5 worm cellular contexts compared by ENCODE assay signal in the genomic region with DNA sequence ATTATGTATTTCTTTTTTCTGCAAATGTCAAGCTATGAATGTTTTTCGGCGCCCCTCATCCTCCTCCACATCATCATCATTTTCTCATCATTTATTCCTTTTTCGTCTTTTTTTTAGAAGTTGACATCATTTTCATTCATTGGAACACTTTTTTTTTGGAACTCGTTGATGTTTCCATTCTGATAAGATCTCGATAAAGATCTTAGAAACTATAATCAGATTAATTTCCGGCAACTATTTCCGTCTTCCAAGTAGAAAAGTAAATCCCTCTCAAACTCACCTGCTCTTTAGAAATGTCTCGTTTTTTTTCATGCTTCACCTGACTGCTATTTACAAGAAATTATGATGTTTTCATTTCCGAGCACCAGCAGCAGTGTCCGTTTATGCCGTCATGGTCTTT.
A peak's percentile ranks its signal among the peaks of the same experiment; 100 is the strongest.
TF ChIP-seq lines count a peak whose summit lies in the region.

No protein-coding gene starts in this region.

TF ChIP-seq in whole organism, L1 larva, 84 proteins besides CTCF, POLR2A, EP300 and RAD21 (continues in another document):
- TF ChIP-seq ztf-4 (tag; optimal IDR thresholded peaks at IDR 0.05; lab: Kevin White, UChicago) (peak; percentile 12), efl-1 (optimal IDR thresholded peaks at IDR 0.05; lab: Kevin White, UChicago) (no peak), efl-1 (GFP tag; optimal IDR thresholded peaks at IDR 0.05 in 1 of 2; lab: Kevin White, UChicago) (peak in 1 of 2 experiments; percentile 36), zip-4 (GFP tag; optimal IDR thresholded peaks at IDR 0.05; lab: Kevin White, UChicago) (no peak), nhr-47 (tag; optimal IDR thresholded peaks at IDR 0.05; lab: Kevin White, UChicago) (peak; percentile 60), fkh-10 (GFP tag; optimal IDR thresholded peaks at IDR 0.05; lab: Kevin White, UChicago) (no peak), nhr-77 (tag; optimal IDR thresholded peaks at IDR 0.05; lab: Kevin White, UChicago) (no peak), dsc-1 (tag; optimal IDR thresholded peaks at IDR 0.05; lab: Kevin White, UChicago) (peak; percentile 89), vab-15 (tag; optimal IDR thresholded peaks at IDR 0.05; lab: Kevin White, UChicago) (no peak), pax-3 (tag; optimal IDR thresholded peaks at IDR 0.05; lab: Kevin White, UChicago) (peak; percentile 70), lsy-2 (tag; optimal IDR thresholded peaks at IDR 0.05; lab: Kevin White, UChicago) (peak in 1 of 2 experiments; percentile 10), hlh-4 (tag; optimal IDR thresholded peaks at IDR 0.05; lab: Kevin White, UChicago) (peak; percentile 9), egl-13 (tag; optimal IDR thresholded peaks at IDR 0.05; lab: Kevin White, UChicago) (peak; percentile 39), nhr-76 (tag; optimal IDR thresholded peaks at IDR 0.05; lab: Kevin White, UChicago) (no peak), mep-1 (tag; optimal IDR thresholded peaks at IDR 0.05; lab: Kevin White, UChicago) (peak; percentile 27), C04F5.9 (tag; optimal IDR thresholded peaks at IDR 0.05; lab: Kevin White, UChicago) (no peak), sox-4 (tag; optimal IDR thresholded peaks at IDR 0.05; lab: Kevin White, UChicago) (peak; percentile 1)

TF ChIP-seq in whole organism, L2 larva, 48 proteins besides CTCF, POLR2A, EP300 and RAD21:
- TF ChIP-seq nhr-21 (tag; optimal IDR thresholded peaks at IDR 0.05; lab: Kevin White, UChicago), result peak; percentile 28
- peak; percentile 3 for TF ChIP-seq sma-9 (GFP tag; optimal IDR thresholded peaks at IDR 0.05; lab: Kevin White, UChicago)
- no peak for TF ChIP-seq sma-9 (tag; optimal IDR thresholded peaks at IDR 0.05; lab: Kevin White, UChicago)
- TF ChIP-seq lsy-2 (tag; optimal IDR thresholded peaks at IDR 0.05; lab: Kevin White, UChicago), result peak in 1 of 2 experiments; percentile 2
- peak; percentile 25 for TF ChIP-seq elt-1 (tag; optimal IDR thresholded peaks at IDR 0.05; lab: Kevin White, UChicago)
- TF ChIP-seq ceh-82 (tag; optimal IDR thresholded peaks at IDR 0.05; lab: Kevin White, UChicago), result no peak
- no peak for TF ChIP-seq nhr-12 (tag; optimal IDR thresholded peaks at IDR 0.05; lab: Kevin White, UChicago)
- TF ChIP-seq mab-5 (tag; optimal IDR thresholded peaks at IDR 0.05; lab: Kevin White, UChicago), result no peak
- TF ChIP-seq nhr-129 (tag; optimal IDR thresholded peaks at IDR 0.05; lab: Kevin White, UChicago), result no peak

TF ChIP-seq in whole organism, L3 larva, 47 proteins besides CTCF, POLR2A, EP300 and RAD21:
- peak; percentile 42 for TF ChIP-seq nhr-11 (tag; optimal IDR thresholded peaks at IDR 0.05; lab: Kevin White, UChicago)
- TF ChIP-seq elt-1 (tag; optimal IDR thresholded peaks at IDR 0.05; lab: Kevin White, UChicago), result peak; percentile 90
- TF ChIP-seq nhr-23 (tag; optimal IDR thresholded peaks at IDR 0.05; lab: Kevin White, UChicago), result peak; percentile 37
- no peak for TF ChIP-seq elt-2 (tag; optimal IDR thresholded peaks at IDR 0.05; lab: Kevin White, UChicago)
TF ChIP-seq in whole organism, L3 larva: peak in this region for 3.

TF ChIP-seq in whole organism, L4 larva, 104 proteins besides CTCF, POLR2A, EP300 and RAD21:
- TF ChIP-seq aha-1 (tag; lab: Kevin White, UChicago), result peak; percentile 76
- TF ChIP-seq lsy-2 (tag; optimal IDR thresholded peaks at IDR 0.05; lab: Kevin White, UChicago), result peak in 1 of 2 experiments; percentile 24
- no peak for TF ChIP-seq Y5F2A.4 (GFP tag; optimal IDR thresholded peaks at IDR 0.05; lab: Kevin White, UChicago)

TF ChIP-seq in whole organism, mixed stage, embryonic, 35 proteins besides CTCF, POLR2A, EP300 and RAD21:
- TF ChIP-seq elt-1 (tag; optimal IDR thresholded peaks at IDR 0.05; lab: Kevin White, UChicago; ENCODE audit: borderline replicate concordance, insufficient read depth) (peak; percentile 31), mep-1 (tag; optimal IDR thresholded peaks at IDR 0.05; lab: Kevin White, UChicago) (no peak)
